Fruit fly (Drosophila melanogaster): ENCODE data around the gene RpS26.

DNA sequence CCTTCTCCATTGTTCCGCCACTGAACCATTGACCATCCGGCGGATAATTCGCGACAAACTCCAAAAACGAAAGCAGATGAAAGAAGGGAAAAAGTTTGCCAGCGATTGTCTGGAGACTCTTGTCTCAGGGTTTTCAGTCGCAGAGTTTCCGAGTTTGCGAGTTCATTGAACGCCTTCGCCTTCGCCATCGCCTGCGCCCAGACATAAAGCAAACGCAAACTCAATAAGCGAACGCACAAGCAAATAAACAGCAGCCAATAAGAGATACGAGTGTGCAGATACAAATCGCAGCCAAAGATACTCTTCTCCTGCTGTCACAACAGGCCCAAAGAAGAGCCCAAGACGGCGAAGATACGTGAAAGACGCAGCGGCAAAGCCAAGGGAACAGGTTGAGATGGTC, 23.6 kb upstream of the RpS26 start:
- TF ChIP-seq Dfd (GFP tag; optimal IDR thresholded peaks at IDR 0.05) (no peak), OdsH (GFP tag; optimal IDR thresholded peaks at IDR 0.05) (no peak), CG9705 (GFP tag; optimal IDR thresholded peaks at IDR 0.05) (no peak), h (GFP tag; optimal IDR thresholded peaks at IDR 0.05) (no peak), ey (GFP tag; optimal IDR thresholded peaks at IDR 0.05) (no peak), dmrt93B (GFP tag; optimal IDR thresholded peaks at IDR 0.05) (no peak), GATAd (GFP tag; optimal IDR thresholded peaks at IDR 0.05) (no peak), Rel (GFP tag; optimal IDR thresholded peaks at IDR 0.05) (no peak), Rel (tag; optimal IDR thresholded peaks at IDR 0.05) (no peak), sage (GFP tag; optimal IDR thresholded peaks at IDR 0.05) (no peak), br (GFP tag; optimal IDR thresholded peaks at IDR 0.05) (no peak), Jra (GFP tag; optimal IDR thresholded peaks at IDR 0.05) (no peak), rgr (GFP tag; optimal IDR thresholded peaks at IDR 0.05) (no peak), Abd-B (GFP tag; optimal IDR thresholded peaks at IDR 0.05) (no peak), psq (GFP tag; optimal IDR thresholded peaks at IDR 0.05) (no peak)

Measured in whole organism, wandering third instar larva.